Worm (Caenorhabditis elegans) whole organism, L1 larva: ENCODE results near the gene R06F6.8.
A peak's percentile ranks its signal among the peaks of the same experiment; 100 is the strongest.

Experiments
- C04F5.9 ChIP-seq: sonication (generic microtip); optimal IDR thresholded peaks from 2 replicates; lab custom pipeline; 2016; ENCODE audit warnings: missing genetic modification characterization, missing compliant biosample characterization
- C16A3.4 ChIP-seq: fragments of 150-350 bp; optimal IDR thresholded peaks from 2 replicates; lab custom pipeline; 2014; ENCODE audit warnings: missing biosample characterization, missing genetic modification characterization
- C34B4.2 ChIP-seq: sonication (generic microtip); optimal IDR thresholded peaks from 2 replicates; lab custom pipeline; 2017; ENCODE audit warnings: mild to moderate bottlenecking, missing genetic modification characterization, missing compliant biosample characterization
- F16B12.6 ChIP-seq: fragments of 150-350 bp; optimal IDR thresholded peaks from 2 replicates; lab custom pipeline; 2014; ENCODE audit warnings: missing biosample characterization, missing genetic modification characterization
- Y116A8C.19 ChIP-seq: sonication (generic microtip); optimal IDR thresholded peaks from 2 replicates; lab custom pipeline; 2016; ENCODE audit warnings: missing compliant biosample characterization, missing genetic modification characterization, borderline replicate concordance
- aly-2 ChIP-seq: fragments of 150-350 bp; optimal IDR thresholded peaks from 2 replicates; lab custom pipeline; 2014; ENCODE audit warnings: missing biosample characterization, missing genetic modification characterization
- ama-1 ChIP-seq: fragments of 150-350 bp; optimal IDR thresholded peaks from 2 replicates; lab custom pipeline; 2014
- blmp-1 ChIP-seq: fragments of 150-350 bp; optimal IDR thresholded peaks from 2 replicates; lab custom pipeline; 2014; ENCODE audit warnings: missing biosample characterization, missing genetic modification characterization
- ceh-63 ChIP-seq: fragments of 200-800 bp; sonication (Bioruptor generic); optimal IDR thresholded peaks from 2 replicates; lab custom pipeline; 2018; ENCODE audit warnings: mild to moderate bottlenecking, missing genetic modification characterization, missing compliant biosample characterization
- ceh-88 ChIP-seq: fragments of 200-800 bp; sonication (Bioruptor generic); IDR thresholded peaks from 2 replicates; pipeline ENCODE4 v1.3.6; 2022; ENCODE audit warnings: missing genetic modification characterization, missing compliant biosample characterization
- ces-1 ChIP-seq: fragments of 150-350 bp; optimal IDR thresholded peaks from 2 replicates; lab custom pipeline; 2014; ENCODE audit warnings: missing biosample characterization, missing genetic modification reagents, missing genetic modification characterization
- dpl-1 ChIP-seq, 3 experiments: fragments of 150-350 bp in 2 of 3; sonication (generic microtip) in 1 of 3; optimal IDR thresholded peaks; 2 replicates each; lab custom pipeline; 2014 to 2017; ENCODE audit warnings: missing biosample characterization in 3 of 3, missing genetic modification characterization in 3 of 3, missing genetic modification reagents in 3 of 3
- dsc-1 ChIP-seq: sonication (generic microtip); optimal IDR thresholded peaks from 2 replicates; lab custom pipeline; 2016; ENCODE audit warnings: mild to moderate bottlenecking, missing genetic modification characterization, missing compliant biosample characterization
- efl-1 ChIP-seq, 4 experiments: fragments of 150-350 bp; optimal IDR thresholded peaks in 3 of 4; peaks in 1 of 4; 1 replicate in 1 of 4; 2 replicates in 3 of 4; lab custom pipeline; 2014; ENCODE audit warnings: missing biosample characterization in 2 of 4, missing genetic modification characterization in 2 of 4, missing genetic modification reagents in 2 of 4
- efl-3 ChIP-seq: fragments of 200-800 bp; sonication (Bioruptor generic); optimal IDR thresholded peaks from 2 replicates; lab custom pipeline; 2018; ENCODE audit warnings: mild to moderate bottlenecking, missing genetic modification characterization, missing compliant biosample characterization
- elt-2 ChIP-seq: sonication (generic microtip); optimal IDR thresholded peaks from 2 replicates; lab custom pipeline; 2016; ENCODE audit warnings: missing genetic modification characterization, mild to moderate bottlenecking, inconsistent platforms, missing compliant biosample characterization, missing genetic modification reagents
- elt-3 ChIP-seq, 6 experiments: fragments of 150-350 bp in 1 of 6; sonication (generic microtip); optimal IDR thresholded peaks; 2 replicates each; lab custom pipeline; 2017 to 2018; ENCODE audit warnings: missing biosample characterization in 6 of 6, missing genetic modification characterization in 6 of 6, inconsistent platforms in 1 of 6
- fkh-10 ChIP-seq: sonication (generic microtip); optimal IDR thresholded peaks from 2 replicates; lab custom pipeline; 2017; ENCODE audit warnings: missing biosample characterization, missing genetic modification reagents, missing genetic modification characterization
- fkh-8 ChIP-seq: sonication (generic microtip); optimal IDR thresholded peaks from 2 replicates; lab custom pipeline; 2016; ENCODE audit warnings: mild to moderate bottlenecking, missing genetic modification characterization, missing compliant biosample characterization
- fos-1 ChIP-seq: fragments of 150-350 bp; optimal IDR thresholded peaks from 2 replicates; lab custom pipeline; 2014; ENCODE audit warnings: missing biosample characterization, missing genetic modification characterization
- grh-1 ChIP-seq: fragments of 200-800 bp; sonication (Bioruptor generic); IDR thresholded peaks from 2 replicates; pipeline ENCODE4 v1.3.6; 2022; ENCODE audit warnings: missing genetic modification reagents, missing genetic modification characterization, missing compliant biosample characterization
- hlh-17 ChIP-seq: fragments of 200-800 bp; sonication (Bioruptor generic); optimal IDR thresholded peaks from 2 replicates; lab custom pipeline; 2018; ENCODE audit warnings: missing genetic modification characterization, mild to moderate bottlenecking, missing compliant biosample characterization, moderate library complexity, borderline replicate concordance
- hlh-4 ChIP-seq: sonication (generic microtip); optimal IDR thresholded peaks from 2 replicates; lab custom pipeline; 2016; ENCODE audit warnings: mild to moderate bottlenecking, missing genetic modification characterization, missing compliant biosample characterization
- irx-1 ChIP-seq: sonication (generic microtip); optimal IDR thresholded peaks from 2 replicates; lab custom pipeline; 2016; ENCODE audit warnings: missing genetic modification characterization, missing compliant biosample characterization
- isw-1 ChIP-seq: fragments of 200-800 bp; sonication (Bioruptor generic); IDR thresholded peaks from 2 replicates; pipeline ENCODE4 v1.3.6; 2022; ENCODE audit warnings: missing genetic modification characterization, missing compliant biosample characterization
- jun-1 ChIP-seq: fragments of 150-350 bp; optimal IDR thresholded peaks from 2 replicates; lab custom pipeline; 2014; ENCODE audit warnings: missing biosample characterization, missing genetic modification reagents, missing genetic modification characterization
- lin-13 ChIP-seq: fragments of 150-350 bp; optimal IDR thresholded peaks from 2 replicates; lab custom pipeline; 2014; ENCODE audit warnings: missing biosample characterization, missing genetic modification reagents, missing genetic modification characterization
- lin-14 ChIP-seq: fragments of 200-800 bp; sonication (Bioruptor generic); optimal IDR thresholded peaks from 2 replicates; lab custom pipeline; 2018; ENCODE audit warnings: mild to moderate bottlenecking, missing genetic modification characterization, moderate library complexity, missing compliant biosample characterization
- lin-15B ChIP-seq: fragments of 150-350 bp; sonication (generic microtip); optimal IDR thresholded peaks from 3 replicates; lab custom pipeline; 2014; ENCODE audit warnings: missing biosample characterization, missing genetic modification characterization
- mef-2 ChIP-seq: fragments of 150-350 bp; optimal IDR thresholded peaks from 2 replicates; lab custom pipeline; 2014; ENCODE audit warnings: missing biosample characterization, missing genetic modification characterization
- nhr-12 ChIP-seq: sonication (generic microtip); optimal IDR thresholded peaks from 2 replicates; lab custom pipeline; 2017; ENCODE audit warnings: missing biosample characterization, missing genetic modification characterization
- nhr-19 ChIP-seq: fragments of 200-800 bp; sonication (Bioruptor generic); conservative IDR thresholded peaks from 2 replicates; pipeline ENCODE4 v1.3.6; 2022; ENCODE audit warnings: missing genetic modification characterization, missing compliant biosample characterization
- nhr-20 ChIP-seq: sonication (generic microtip); optimal IDR thresholded peaks from 2 replicates; lab custom pipeline; 2016; ENCODE audit warnings: mild to moderate bottlenecking, missing genetic modification characterization, missing compliant biosample characterization
- nhr-237 ChIP-seq: fragments of 150-350 bp; optimal IDR thresholded peaks from 2 replicates; lab custom pipeline; 2014; ENCODE audit warnings: missing biosample characterization, missing genetic modification characterization
- nhr-28 ChIP-seq: fragments of 150-350 bp; optimal IDR thresholded peaks from 2 replicates; lab custom pipeline; 2014; ENCODE audit warnings: missing biosample characterization, missing genetic modification characterization
- nhr-77 ChIP-seq: fragments of 150-350 bp; optimal IDR thresholded peaks from 2 replicates; lab custom pipeline; 2014; ENCODE audit warnings: missing biosample characterization, missing genetic modification characterization
- nhr-85 ChIP-seq: sonication (generic microtip); peaks from one replicate; lab custom pipeline; 2016; ENCODE audit warnings: missing genetic modification characterization, inconsistent platforms, missing compliant biosample characterization
- pag-3 ChIP-seq: sonication (generic microtip); optimal IDR thresholded peaks from 2 replicates; lab custom pipeline; 2017; ENCODE audit warnings: missing genetic modification characterization, mild to moderate bottlenecking, missing compliant biosample characterization, antibody characterized with exemption, borderline replicate concordance; ENCODE audit not compliant: insufficient read depth
- pax-3 ChIP-seq: fragments of 200-800 bp; sonication (Bioruptor generic); optimal IDR thresholded peaks from 2 replicates; lab custom pipeline; 2018; ENCODE audit warnings: mild to moderate bottlenecking, missing genetic modification characterization, moderate library complexity, missing compliant biosample characterization
- skn-1 ChIP-seq: fragments of 150-350 bp; optimal IDR thresholded peaks from 2 replicates; lab custom pipeline; 2014; ENCODE audit warnings: missing biosample characterization, missing genetic modification characterization
- snpc-4 ChIP-seq: fragments of 150-350 bp; optimal IDR thresholded peaks from 2 replicates; lab custom pipeline; 2014; ENCODE audit warnings: missing biosample characterization, missing genetic modification characterization
- snu-23 ChIP-seq: sonication (generic microtip); optimal IDR thresholded peaks from 2 replicates; lab custom pipeline; 2016; ENCODE audit warnings: missing genetic modification characterization, missing compliant biosample characterization
- sox-4 ChIP-seq: sonication (generic microtip); optimal IDR thresholded peaks from 2 replicates; lab custom pipeline; 2016; ENCODE audit warnings: missing genetic modification characterization, missing compliant biosample characterization
- sptf-1 ChIP-seq: fragments of 150-350 bp; optimal IDR thresholded peaks from 2 replicates; lab custom pipeline; 2014; ENCODE audit warnings: missing biosample characterization, missing genetic modification characterization
- swsn-7 ChIP-seq: sonication (generic microtip); optimal IDR thresholded peaks from 2 replicates; lab custom pipeline; 2016; ENCODE audit warnings: missing genetic modification characterization, missing compliant biosample characterization
- unc-130 ChIP-seq: fragments of 150-350 bp; optimal IDR thresholded peaks from 2 replicates; lab custom pipeline; 2017; ENCODE audit warnings: missing biosample characterization, missing genetic modification characterization, inconsistent platforms
- xbp-1 ChIP-seq: sonication (generic microtip); optimal IDR thresholded peaks from 2 replicates; lab custom pipeline; 2016; ENCODE audit warnings: missing genetic modification characterization, missing compliant biosample characterization
- zag-1 ChIP-seq: fragments of 150-350 bp; optimal IDR thresholded peaks from 2 replicates; lab custom pipeline; 2014; ENCODE audit warnings: missing biosample characterization, missing genetic modification characterization
- zip-4 ChIP-seq: fragments of 200-800 bp; sonication (Bioruptor generic); optimal IDR thresholded peaks from 2 replicates; lab custom pipeline; 2018; ENCODE audit warnings: mild to moderate bottlenecking, missing genetic modification characterization, moderate library complexity, missing compliant biosample characterization
- ztf-4 ChIP-seq: fragments of 150-350 bp; optimal IDR thresholded peaks from 2 replicates; lab custom pipeline; 2014; ENCODE audit warnings: missing biosample characterization, missing genetic modification characterization

R06F6.8 gene

DNA sequence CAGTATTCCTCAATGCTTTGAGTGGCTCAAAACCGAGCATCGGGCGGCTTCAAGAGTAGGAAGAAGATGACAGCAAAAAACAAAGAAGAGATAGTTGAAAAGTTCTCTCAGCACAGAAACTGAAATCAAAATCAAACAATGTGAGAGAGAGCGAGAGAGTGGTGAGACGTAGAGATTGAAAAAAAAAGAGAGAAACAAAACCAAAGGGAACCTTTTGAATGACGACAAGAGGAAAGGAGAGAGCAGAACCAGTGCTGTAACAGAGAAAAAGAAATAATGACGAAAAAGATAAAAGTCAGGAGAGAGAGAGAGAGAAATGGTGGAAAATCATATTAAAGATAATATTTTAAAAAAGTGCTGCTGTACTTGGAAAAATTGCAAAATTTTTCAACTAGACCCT is 47.4 kb upstream of the R06F6.8 start (continued):
- TF ChIP-seq zip-4 (GFP tag; lab: Kevin White, UChicago) (no peak), fkh-10 (no peak), Y116A8C.19 (tag; lab: Kevin White, UChicago) (no peak), sox-4 (tag; lab: Kevin White, UChicago) (no peak), mef-2 (tag; lab: Kevin White, UChicago) (no peak), C16A3.4 (tag; lab: Kevin White, UChicago) (no peak), elt-2 (peak; percentile 11), C04F5.9 (tag; lab: Kevin White, UChicago) (peak; percentile 90), C34B4.2 (tag; lab: Kevin White, UChicago) (no peak), fos-1 (tag; lab: Kevin White, UChicago) (no peak), xbp-1 (tag; lab: Kevin White, UChicago) (no peak), isw-1 (GFP tag; lab: Robert Waterston, UW) (no peak), ces-1 (no peak), nhr-20 (peak; percentile 51), unc-130 (tag; lab: Kevin White, UChicago) (no peak), irx-1 (tag; lab: Kevin White, UChicago) (no peak), lin-14 (GFP tag; lab: Kevin White, UChicago) (peak; percentile 59), nhr-12 (tag; lab: Kevin White, UChicago) (no peak), ztf-4 (tag; lab: Kevin White, UChicago) (peak; percentile 2), blmp-1 (tag; lab: Kevin White, UChicago) (no peak), jun-1 (tag; lab: Kevin White, UChicago) (no peak), grh-1 (GFP tag; lab: Robert Waterston, UW) (no peak), dpl-1 (GFP tag; optimal IDR thresholded peaks at IDR 0.05; lab: Kevin White, UChicago) (peak in 2 of 3 experiments; percentile 3 to 18), nhr-85 (no peak), swsn-7 (tag; lab: Kevin White, UChicago) (no peak), nhr-77 (tag; lab: Kevin White, UChicago) (no peak), skn-1 (tag; lab: Kevin White, UChicago) (peak; percentile 15), nhr-28 (no peak), pax-3 (tag; lab: Kevin White, UChicago) (no peak), hlh-17 (GFP tag; lab: Kevin White, UChicago) (no peak), ama-1 (no peak), lin-13 (no peak), lin-15B (tag; lab: Kevin White, UChicago) (no peak), ceh-63 (GFP tag; lab: Kevin White, UChicago) (no peak), ceh-88 (no peak), fkh-8 (tag; lab: Kevin White, UChicago) (no peak), dsc-1 (tag; lab: Kevin White, UChicago) (no peak), snpc-4 (no peak), sptf-1 (tag; lab: Kevin White, UChicago) (no peak), pag-3 (tag; lab: Kevin White, UChicago) (no peak), nhr-237 (tag; lab: Kevin White, UChicago) (no peak)

DNA sequence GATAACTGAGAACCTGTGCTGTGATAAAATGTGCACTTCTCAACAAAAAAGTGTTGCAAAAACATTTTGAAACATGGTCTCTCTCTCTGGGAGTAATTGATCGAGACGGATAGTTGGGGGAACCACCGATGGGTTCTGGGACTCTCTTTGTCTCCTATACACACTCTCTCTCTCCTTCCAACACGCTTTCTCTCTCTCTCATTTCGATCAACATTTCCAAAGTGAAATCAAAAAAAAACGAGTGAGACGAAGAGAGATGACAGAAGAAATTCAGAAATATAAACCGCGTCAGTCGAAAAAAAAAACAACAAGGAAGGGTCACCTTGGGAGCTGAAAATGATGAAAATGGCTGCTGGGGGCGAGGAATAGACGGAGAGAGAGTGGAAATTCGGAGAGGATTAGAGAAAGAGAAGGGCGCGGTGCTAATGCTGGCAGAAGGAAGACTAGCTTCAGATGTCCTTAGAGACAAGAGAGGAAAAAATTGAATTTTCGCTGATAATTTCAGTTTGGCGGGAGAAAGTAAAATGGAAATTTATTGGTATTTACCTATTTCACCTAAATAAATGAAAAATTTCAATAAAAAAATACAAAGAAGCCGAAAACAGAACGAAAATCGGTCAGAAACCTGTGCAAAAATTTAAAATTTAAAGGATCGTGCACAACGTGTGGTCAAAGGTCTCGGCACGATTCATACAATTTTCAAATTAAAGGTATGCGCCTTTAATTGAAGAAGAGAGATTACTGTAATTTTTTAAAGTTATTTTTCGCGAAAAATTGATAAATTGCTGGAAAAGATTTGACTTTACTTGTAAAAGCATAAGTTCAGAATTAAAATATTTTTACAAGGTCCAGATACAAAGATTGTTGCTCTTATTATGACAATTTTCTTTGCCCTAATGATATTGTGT is 43.2 kb upstream of the R06F6.8 start:
- TF ChIP-seq ceh-88 (no peak), F16B12.6 (tag; lab: Kevin White, UChicago) (no peak), blmp-1 (tag; lab: Kevin White, UChicago) (peak; percentile 93), lin-14 (GFP tag; lab: Kevin White, UChicago) (peak; percentile 61), nhr-77 (tag; lab: Kevin White, UChicago) (no peak), unc-130 (tag; lab: Kevin White, UChicago) (no peak), efl-3 (GFP tag; lab: Kevin White, UChicago) (no peak), C16A3.4 (tag; lab: Kevin White, UChicago) (no peak), nhr-28 (no peak), aly-2 (tag; lab: Kevin White, UChicago) (no peak), zip-4 (GFP tag; lab: Kevin White, UChicago) (no peak), snu-23 (peak; percentile 36), zag-1 (tag; lab: Kevin White, UChicago) (no peak), efl-1 (optimal IDR thresholded peaks at IDR 0.05; lab: Kevin White, UChicago) (peak in 1 of 2 experiments; percentile 7), efl-1 (GFP tag; optimal IDR thresholded peaks at IDR 0.05 in 1 of 2; lab: Kevin White, UChicago) (peak in 1 of 2 experiments; percentile 77), xbp-1 (tag; lab: Kevin White, UChicago) (no peak), nhr-19 (GFP tag; lab: Robert Waterston, UW) (no peak), fos-1 (tag; lab: Kevin White, UChicago) (no peak), nhr-20 (peak; percentile 29), jun-1 (tag; lab: Kevin White, UChicago) (no peak), elt-3 (tag; optimal IDR thresholded peaks at IDR 0.05; lab: Kevin White, UChicago) (peak in 1 of 6 experiments; percentile 19), hlh-4 (tag; lab: Kevin White, UChicago) (no peak)
